Worm (Caenorhabditis elegans): Measurements from ENCODE around the gene T05A8.11.

ce11 chrII:2766331-2766730 is 40.9 kb upstream of the T05A8.11 start, which contains the start of gene F08D12.15:
- TF ChIP-seq flt-1 (GFP tag; IDR thresholded peaks at IDR 0.05) (no peak), sea-1 (GFP tag; conservative IDR thresholded peaks at IDR 0.05) (no peak), ama-1 (optimal IDR thresholded peaks at IDR 0.05) (no peak), ceh-13 (GFP tag; optimal IDR thresholded peaks at IDR 0.05) (no peak), ceh-36 (tag; optimal IDR thresholded peaks at IDR 0.05) (no peak), aly-1 (tag; optimal IDR thresholded peaks at IDR 0.05) (no peak), B0310.2 (tag; optimal IDR thresholded peaks at IDR 0.05) (no peak), pes-1 (GFP tag; IDR thresholded peaks at IDR 0.05) (no peak)

All from whole organism, early embryonic.